Fruit fly (Drosophila melanogaster): ENCODE measurements around the gene Strip.

The Strip gene

DNA sequence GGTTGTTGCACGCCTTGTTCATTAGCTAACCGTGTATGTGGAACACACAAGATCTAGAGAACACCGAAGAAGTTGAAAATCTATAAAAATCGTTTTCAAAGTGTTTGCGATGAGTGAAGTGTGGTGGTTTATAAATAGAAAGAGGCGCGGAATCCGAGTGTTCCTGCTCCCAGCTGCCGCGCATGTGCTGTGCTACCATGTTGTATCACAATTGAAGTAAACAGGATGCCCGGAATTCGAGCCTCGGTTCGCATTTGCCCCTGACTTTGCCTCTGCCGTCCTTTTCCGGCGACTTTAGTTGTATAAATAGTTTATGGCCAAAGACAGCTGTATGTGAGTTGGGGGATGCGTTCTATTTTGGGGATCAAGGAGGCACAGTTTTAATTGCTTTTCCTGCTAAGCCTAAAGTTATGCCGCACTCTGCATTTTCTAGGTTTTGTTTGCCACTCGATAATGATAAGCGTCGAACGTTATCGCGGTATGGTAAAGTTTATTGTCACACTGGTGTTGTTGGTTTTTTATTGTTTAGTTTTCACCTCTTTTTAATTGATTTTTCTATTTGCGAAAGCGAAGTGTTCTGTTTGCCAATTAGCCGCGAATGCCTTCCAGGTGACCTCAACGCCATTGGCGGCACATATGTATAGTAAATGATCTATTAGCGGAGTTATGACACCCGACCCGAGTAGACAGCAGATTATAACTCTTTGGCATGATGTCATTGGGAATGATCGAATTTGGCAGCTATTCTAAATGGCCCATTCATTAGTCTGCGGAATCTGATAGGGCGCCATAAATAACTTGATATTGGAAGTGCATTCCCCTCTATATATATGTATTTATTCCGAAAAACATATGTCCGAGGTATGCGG is 20.5 kb upstream of the Strip start:
- TF ChIP-seq usp (GFP tag; optimal IDR thresholded peaks at IDR 0.05) (no peak), Dll (optimal IDR thresholded peaks at IDR 0.05) (no peak), pan (optimal IDR thresholded peaks at IDR 0.05) (no peak), psq (optimal IDR thresholded peaks at IDR 0.05) (no peak), CG8478 (optimal IDR thresholded peaks at IDR 0.05) (no peak), EcR (GFP tag; optimal IDR thresholded peaks at IDR 0.05) (no peak)

DNA sequence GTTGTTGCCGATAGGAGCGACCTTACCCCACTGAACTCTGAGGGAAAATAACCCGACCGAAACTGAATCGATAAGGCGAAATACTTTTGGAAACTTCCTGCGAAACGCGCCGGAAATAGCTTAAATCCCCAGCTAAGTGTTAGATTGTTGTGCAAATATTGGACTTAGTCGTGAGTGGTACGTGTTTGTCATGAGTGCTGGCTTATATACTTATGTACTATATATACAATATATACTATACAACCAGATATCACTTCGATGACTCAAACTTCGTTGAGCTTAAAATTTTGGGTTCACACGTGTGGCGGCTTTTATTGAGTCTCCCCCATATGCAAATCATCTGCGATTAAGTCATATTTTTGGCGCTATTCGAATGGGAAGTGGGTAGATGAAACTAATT is 17.6 kb upstream of the Strip start:
- TF ChIP-seq CG8478 (optimal IDR thresholded peaks at IDR 0.05) (no peak), Dll (optimal IDR thresholded peaks at IDR 0.05) (no peak), EcR (GFP tag; optimal IDR thresholded peaks at IDR 0.05) (no peak), usp (GFP tag; optimal IDR thresholded peaks at IDR 0.05) (no peak), pan (optimal IDR thresholded peaks at IDR 0.05) (no peak)

DNA sequence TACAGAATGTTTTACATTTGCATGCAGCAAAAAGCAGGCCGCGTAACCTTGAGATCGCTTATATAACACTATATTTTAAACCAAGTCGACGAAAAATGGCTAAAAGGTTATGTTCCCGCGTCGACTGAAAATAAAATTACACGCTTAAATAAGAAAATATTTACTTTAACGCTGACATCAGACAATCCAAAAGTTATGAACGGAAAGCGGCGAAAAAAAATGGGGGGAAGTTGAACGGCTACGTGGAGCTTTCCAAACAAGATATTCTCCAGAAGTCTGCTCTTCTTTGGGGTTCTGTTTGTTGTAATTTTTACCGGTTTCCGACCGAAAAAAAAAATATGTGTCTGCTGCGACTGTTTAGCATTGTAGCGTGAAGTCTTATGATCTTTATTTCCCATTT is 15.9 kb upstream of the Strip start:
- TF ChIP-seq pan (optimal IDR thresholded peaks at IDR 0.05), result no peak
- TF ChIP-seq Dll (optimal IDR thresholded peaks at IDR 0.05), result no peak
- no peak for TF ChIP-seq CG8478 (optimal IDR thresholded peaks at IDR 0.05)
- no peak for TF ChIP-seq usp (GFP tag; optimal IDR thresholded peaks at IDR 0.05)
- TF ChIP-seq psq (optimal IDR thresholded peaks at IDR 0.05), result no peak
- no peak for TF ChIP-seq EcR (GFP tag; optimal IDR thresholded peaks at IDR 0.05)

DNA sequence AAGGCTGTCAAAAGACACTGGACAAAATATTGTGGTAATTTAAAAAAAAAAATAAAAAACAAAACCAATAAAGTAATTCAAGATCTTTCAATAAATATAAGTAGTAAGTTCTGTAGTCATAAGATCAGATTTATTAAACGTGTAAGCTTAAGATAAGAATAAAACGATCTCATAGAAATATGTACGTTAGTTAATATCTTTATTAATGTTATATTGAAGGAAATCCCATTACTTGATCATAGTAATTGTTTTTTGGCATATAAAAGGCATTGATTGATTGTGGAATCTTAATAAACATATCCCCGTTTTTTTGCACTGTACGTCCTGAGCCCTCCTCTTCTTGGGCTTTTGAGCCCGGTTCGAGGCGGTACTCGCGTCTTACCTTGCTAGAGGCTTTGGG is 14.6 kb upstream of the Strip start:
- TF ChIP-seq CG8478 (optimal IDR thresholded peaks at IDR 0.05), result no peak
- no peak for TF ChIP-seq pan (optimal IDR thresholded peaks at IDR 0.05)
- TF ChIP-seq usp (GFP tag; optimal IDR thresholded peaks at IDR 0.05), result no peak
- no peak for TF ChIP-seq EcR (GFP tag; optimal IDR thresholded peaks at IDR 0.05)
- TF ChIP-seq psq (optimal IDR thresholded peaks at IDR 0.05), result no peak
- no peak for TF ChIP-seq Dll (optimal IDR thresholded peaks at IDR 0.05)

DNA sequence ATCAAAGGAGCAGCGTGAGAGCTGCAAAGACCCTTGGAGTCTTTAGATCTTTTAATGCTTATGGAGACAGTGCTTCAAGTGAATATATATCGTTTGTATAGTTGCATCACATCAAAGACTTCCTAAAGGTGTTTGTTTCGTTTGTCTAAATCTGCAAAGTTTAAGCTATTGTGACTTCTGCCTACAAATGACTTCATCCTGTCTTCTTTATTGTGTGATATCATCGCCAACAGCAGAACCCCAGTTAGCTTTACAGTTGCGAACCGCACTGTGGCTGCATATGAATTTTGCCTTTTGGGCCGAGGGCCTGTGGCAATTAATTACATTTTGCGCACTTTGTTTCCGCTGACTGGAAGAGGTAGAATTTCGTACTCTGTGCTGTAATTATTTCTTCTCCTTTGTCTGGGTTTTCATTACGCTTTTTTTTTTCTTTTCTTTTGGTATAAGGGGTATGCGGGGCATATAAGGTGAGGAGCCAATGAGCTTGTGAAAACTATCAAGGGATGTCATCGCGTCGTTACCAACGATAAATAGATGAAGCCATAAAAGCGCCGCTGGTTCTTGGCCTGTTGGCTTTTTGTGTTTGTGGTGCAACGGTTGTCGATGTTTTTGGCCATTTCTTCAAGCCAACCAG is 13.8 kb upstream of the Strip start:
- no peak for TF ChIP-seq EcR (GFP tag; optimal IDR thresholded peaks at IDR 0.05)
- peak; percentile 82 for TF ChIP-seq pan (optimal IDR thresholded peaks at IDR 0.05)

DNA sequence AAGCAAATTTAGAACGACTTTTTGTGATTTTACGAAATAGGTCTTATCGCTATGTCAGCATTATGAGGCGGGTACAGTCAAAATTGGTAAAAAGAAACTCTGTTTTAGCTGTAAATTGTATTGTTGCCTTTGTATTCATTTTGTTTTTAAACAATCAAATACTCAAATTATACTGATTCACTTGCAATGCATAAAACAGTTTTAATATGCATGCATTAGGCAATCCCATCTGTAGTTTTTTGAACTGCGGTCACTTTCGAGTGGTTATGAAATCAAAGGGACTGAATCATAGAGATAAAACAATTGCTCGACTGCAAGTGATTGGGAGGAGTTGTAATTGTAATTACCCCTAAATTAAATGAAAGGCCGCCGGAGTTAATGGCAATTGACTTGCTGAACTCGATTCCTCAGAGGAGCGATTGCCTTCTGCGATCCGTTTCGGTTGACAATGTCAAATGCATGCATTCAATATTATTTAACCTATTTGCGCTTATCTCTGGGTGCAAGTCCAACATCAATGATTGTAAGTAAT is 11.1 kb upstream of the Strip start:
- TF ChIP-seq usp (GFP tag; optimal IDR thresholded peaks at IDR 0.05) (no peak), CG8478 (optimal IDR thresholded peaks at IDR 0.05) (no peak), EcR (GFP tag; optimal IDR thresholded peaks at IDR 0.05) (no peak), pan (optimal IDR thresholded peaks at IDR 0.05) (no peak), Dll (optimal IDR thresholded peaks at IDR 0.05) (no peak), psq (optimal IDR thresholded peaks at IDR 0.05) (no peak)

DNA sequence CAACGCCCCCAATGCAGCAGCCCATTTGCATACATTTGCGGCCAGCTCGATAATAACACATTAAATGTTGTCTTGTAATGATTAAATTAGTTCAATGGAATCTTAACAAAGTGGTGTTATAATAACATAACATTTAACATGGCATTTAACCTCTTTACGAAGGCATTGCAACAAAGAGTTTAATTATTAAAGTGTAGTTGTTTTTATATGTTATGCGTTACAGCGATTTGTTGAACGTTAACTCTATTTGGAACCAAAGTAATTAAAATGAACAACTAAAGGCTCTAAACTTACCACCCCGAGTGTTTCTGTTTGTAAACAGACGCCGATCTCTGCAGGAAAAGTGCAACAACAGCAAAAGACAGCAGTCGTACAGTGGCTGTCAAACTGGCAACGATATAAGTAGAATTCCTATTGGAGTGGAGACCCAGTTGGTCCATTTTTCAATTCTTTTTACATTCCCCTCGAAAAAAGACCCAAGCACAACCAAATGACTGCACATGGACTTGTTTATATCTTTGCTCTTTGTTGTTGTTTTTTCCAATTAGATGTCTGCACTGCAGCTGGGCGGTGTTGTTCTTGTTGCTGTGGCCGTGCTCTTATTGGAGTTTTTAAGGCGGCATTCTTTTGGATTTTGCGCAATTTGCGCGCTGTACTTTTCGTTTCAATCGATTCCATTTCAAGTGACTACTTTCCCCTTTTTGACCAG is 10.4 kb upstream of the Strip start:
- TF ChIP-seq pan (optimal IDR thresholded peaks at IDR 0.05), result no peak
- TF ChIP-seq EcR (GFP tag; optimal IDR thresholded peaks at IDR 0.05), result no peak
- no peak for TF ChIP-seq CG8478 (optimal IDR thresholded peaks at IDR 0.05)
- TF ChIP-seq usp (GFP tag; optimal IDR thresholded peaks at IDR 0.05), result no peak
- no peak for TF ChIP-seq psq (optimal IDR thresholded peaks at IDR 0.05)
- TF ChIP-seq Dll (optimal IDR thresholded peaks at IDR 0.05), result no peak

DNA sequence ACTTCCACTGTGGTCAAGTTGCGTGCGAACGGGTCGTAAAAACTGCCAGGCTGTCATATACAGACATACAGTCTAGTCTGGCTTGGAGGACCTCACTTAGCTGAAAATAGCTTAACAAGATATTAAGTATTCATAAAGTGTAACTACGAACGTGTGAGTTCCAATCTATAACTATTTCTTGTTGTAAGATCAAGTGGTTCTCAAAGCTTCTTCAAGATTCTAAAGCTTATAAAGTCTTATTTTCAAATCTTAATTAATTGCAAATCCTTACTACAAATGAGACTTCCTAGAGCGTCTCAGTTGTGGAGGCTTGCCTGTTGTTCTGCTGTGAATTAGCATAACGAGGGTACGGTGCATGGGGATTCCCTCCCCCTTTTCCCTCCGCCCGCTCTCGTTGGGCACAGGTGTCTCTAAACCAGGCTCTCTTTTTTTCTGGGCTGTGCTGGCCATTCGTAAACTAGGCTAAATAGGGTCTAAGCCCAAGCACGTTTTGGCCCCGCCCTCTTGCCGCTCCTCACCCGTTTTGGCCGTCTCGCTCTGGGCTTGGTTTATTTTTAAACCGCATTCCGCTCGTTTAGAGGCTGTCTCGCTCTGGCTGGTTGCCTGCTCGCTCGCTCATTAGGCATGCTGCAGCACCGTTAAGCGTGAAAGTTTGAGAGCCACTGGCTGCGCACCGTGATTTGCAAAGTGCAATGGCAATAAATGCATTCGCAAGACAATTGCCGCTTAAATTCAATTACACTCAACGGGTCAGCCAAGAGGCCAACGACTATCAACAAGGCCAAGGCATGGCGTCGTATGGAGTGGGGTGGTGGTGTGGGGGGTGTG is 9.6 kb upstream of the Strip start:
- TF ChIP-seq CG8478 (optimal IDR thresholded peaks at IDR 0.05) (no peak), EcR (GFP tag; optimal IDR thresholded peaks at IDR 0.05) (no peak), usp (GFP tag; optimal IDR thresholded peaks at IDR 0.05) (no peak), psq (optimal IDR thresholded peaks at IDR 0.05) (no peak), Dll (optimal IDR thresholded peaks at IDR 0.05) (no peak), pan (optimal IDR thresholded peaks at IDR 0.05) (no peak)

DNA sequence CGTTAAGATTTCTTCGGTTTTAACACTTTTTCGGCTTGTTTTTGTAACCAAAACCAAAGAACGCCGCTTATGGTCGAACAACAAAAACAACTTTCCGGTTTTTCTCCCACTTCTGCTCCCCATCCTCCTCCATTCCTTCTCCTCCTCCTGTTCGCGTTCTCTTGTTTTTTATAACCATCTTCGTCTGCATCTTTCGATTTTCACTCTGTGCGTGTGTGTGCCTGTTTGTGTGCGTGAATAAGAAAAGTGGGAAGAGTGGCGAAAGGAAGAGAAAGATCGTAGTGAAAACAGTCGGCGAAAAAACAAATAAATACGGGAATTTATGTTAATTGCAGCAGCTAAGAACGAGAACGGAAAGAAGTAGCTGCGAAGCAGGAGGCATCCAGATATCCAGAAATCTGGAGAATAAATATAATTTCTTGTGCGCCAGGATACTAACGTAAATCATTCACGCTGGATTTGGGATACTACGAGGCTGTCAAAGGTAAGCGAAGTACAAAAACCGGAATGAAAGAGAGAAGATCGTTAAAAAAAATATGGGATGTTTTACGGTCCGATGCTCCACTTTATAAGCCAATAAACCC is 8.8 kb upstream of the Strip start:
- TF ChIP-seq usp (GFP tag; optimal IDR thresholded peaks at IDR 0.05) (no peak), CG8478 (optimal IDR thresholded peaks at IDR 0.05) (no peak), EcR (GFP tag; optimal IDR thresholded peaks at IDR 0.05) (no peak), pan (optimal IDR thresholded peaks at IDR 0.05) (no peak), Dll (optimal IDR thresholded peaks at IDR 0.05) (no peak), psq (optimal IDR thresholded peaks at IDR 0.05) (no peak)

DNA sequence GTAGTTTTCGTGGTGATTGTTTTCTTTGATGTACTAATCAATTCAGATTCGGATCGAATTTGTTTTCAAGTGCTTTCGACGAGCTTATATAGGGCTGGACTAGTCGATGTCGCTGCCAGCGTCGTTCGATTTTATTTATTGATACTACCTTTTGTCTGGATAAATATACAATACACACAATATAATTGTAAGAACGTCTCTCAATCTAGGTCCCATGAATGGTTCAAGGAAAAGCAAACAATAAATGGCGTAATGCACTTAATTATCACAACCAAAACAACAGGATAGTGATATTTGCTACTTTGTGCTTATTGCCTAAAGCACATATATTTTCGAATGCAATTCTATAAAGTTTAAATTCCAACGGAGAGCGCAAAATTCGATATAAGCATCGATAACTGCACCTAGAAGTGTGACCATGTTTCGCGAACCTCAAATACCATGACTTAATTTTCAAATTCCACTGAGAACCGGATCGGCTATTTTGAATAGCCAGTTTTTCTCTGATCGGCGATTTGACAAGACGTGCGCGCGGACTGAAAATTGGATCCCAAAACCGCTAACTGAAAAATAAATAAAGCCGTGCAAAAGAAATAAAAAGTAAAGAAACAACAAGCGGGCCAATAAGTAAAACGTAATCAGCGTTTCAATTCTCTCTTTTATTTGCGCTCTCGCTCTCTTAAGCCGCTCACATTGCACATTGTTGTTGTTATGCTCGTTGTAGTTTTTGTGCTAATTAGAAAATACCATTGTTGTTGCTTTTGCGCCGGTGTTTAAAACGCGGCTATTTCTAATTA is 7.9 kb upstream of the Strip start, which contains the start of the genes Drsl6 and kst:
TSS of gene Drsl6 (minus strand) at position 51 of the 797 bp plus-strand sequence.
TSS of gene kst (plus strand) at position 493 of the 797 bp plus-strand sequence.
- no peak for TF ChIP-seq psq (optimal IDR thresholded peaks at IDR 0.05)
- no peak for TF ChIP-seq pan (optimal IDR thresholded peaks at IDR 0.05)
- no peak for TF ChIP-seq CG8478 (optimal IDR thresholded peaks at IDR 0.05)
- TF ChIP-seq EcR (GFP tag; optimal IDR thresholded peaks at IDR 0.05), result no peak
- TF ChIP-seq Dll (optimal IDR thresholded peaks at IDR 0.05), result no peak
- no peak for TF ChIP-seq usp (GFP tag; optimal IDR thresholded peaks at IDR 0.05)

Measured in whole organism.